Fruit fly (Drosophila melanogaster) whole organism, wandering third instar larva: ENCODE data around the gene CG13712.

ENCODE experiments used
- CG32264 ChIP-seq: fragments of 200-800 bp; sonication (Bioruptor generic); optimal IDR thresholded peaks from 2 replicates; lab custom pipeline; 2016; ENCODE audit warnings: missing biosample characterization, missing genetic modification characterization
- CG9705 ChIP-seq: fragments of 200-800 bp; sonication (Bioruptor generic); optimal IDR thresholded peaks from 2 replicates; lab custom pipeline; 2018; ENCODE audit warnings: missing biosample characterization, mild to moderate bottlenecking, missing genetic modification characterization
- CrebA ChIP-seq: fragments of 200-800 bp; sonication (Bioruptor generic); optimal IDR thresholded peaks from 2 replicates; lab custom pipeline; 2016; ENCODE audit warnings: missing biosample characterization, mild to moderate bottlenecking, missing genetic modification characterization, borderline replicate concordance
- Dfd ChIP-seq: fragments of >200 bp; optimal IDR thresholded peaks from 2 replicates; lab custom pipeline; 2017; ENCODE audit warnings: missing biosample characterization, missing genetic modification characterization
- Dif ChIP-seq: fragments of 200-275, 200-300 bp; sonication (Bioruptor generic); optimal IDR thresholded peaks from 2 replicates; lab custom pipeline; 2018; ENCODE audit warnings: missing biosample characterization, missing genetic modification characterization; ENCODE audit not compliant: partially characterized antibody
- GATAd ChIP-seq: sonication (Bioruptor generic); optimal IDR thresholded peaks from 2 replicates; lab custom pipeline; 2016; ENCODE audit warnings: missing biosample characterization, missing genetic modification characterization
- HLH106 ChIP-seq: fragments of 200-800 bp; optimal IDR thresholded peaks from 3 replicates; lab custom pipeline; 2019; ENCODE audit warnings: missing biosample characterization, mild to moderate bottlenecking, missing genetic modification characterization, moderate library complexity
- Hnf4 ChIP-seq: fragments of 200-800 bp; sonication (Bioruptor generic); optimal IDR thresholded peaks from 2 replicates; lab custom pipeline; 2016; ENCODE audit warnings: missing biosample characterization, mild to moderate bottlenecking, missing genetic modification characterization
- Hr78 ChIP-seq: fragments of >200 bp; optimal IDR thresholded peaks from 2 replicates; lab custom pipeline; 2017; ENCODE audit warnings: missing biosample characterization, missing genetic modification characterization
- Hr83 ChIP-seq: fragments of 200-300 bp; sonication (Bioruptor generic); optimal IDR thresholded peaks from 2 replicates; lab custom pipeline; 2016; ENCODE audit warnings: missing biosample characterization, mild to moderate bottlenecking, missing genetic modification characterization, moderate library complexity; ENCODE audit not compliant: poor library complexity, severe bottlenecking
- Jra ChIP-seq: sonication (Bioruptor generic); optimal IDR thresholded peaks from 2 replicates; lab custom pipeline; 2016; ENCODE audit warnings: missing biosample characterization, missing genetic modification characterization
- Myc ChIP-seq: fragments of >200 bp; optimal IDR thresholded peaks from 2 replicates; lab custom pipeline; 2017
- N ChIP-seq: fragments of >200 bp; optimal IDR thresholded peaks from 2 replicates; lab custom pipeline; 2018; ENCODE audit warnings: missing biosample characterization, missing external identifiers, missing genetic modification characterization
- OdsH ChIP-seq: fragments of 200-800 bp; sonication (Bioruptor generic); optimal IDR thresholded peaks from 2 replicates; lab custom pipeline; 2016; ENCODE audit warnings: missing biosample characterization, mild to moderate bottlenecking, missing genetic modification characterization
- Rel ChIP-seq, 2 experiments: fragments of 200-800 bp; sonication (Bioruptor generic) in 1 of 2; optimal IDR thresholded peaks; 2 replicates in 1 of 2; 3 replicates in 1 of 2; lab custom pipeline; 2016 to 2019; ENCODE audit warnings: mild to moderate bottlenecking in 2 of 2, missing biosample characterization in 2 of 2, missing genetic modification characterization in 2 of 2, moderate library complexity in 1 of 2
- Sp1 ChIP-seq: fragments of 200-800 bp; sonication (Bioruptor generic); optimal IDR thresholded peaks from 3 replicates; lab custom pipeline; 2019; ENCODE audit warnings: missing biosample characterization, mild to moderate bottlenecking, missing genetic modification characterization, moderate library complexity
- Vsx2 ChIP-seq: fragments of 200-300, 225-300 bp; sonication (Bioruptor generic); optimal IDR thresholded peaks from 2 replicates; lab custom pipeline; 2018; ENCODE audit warnings: missing biosample characterization, missing genetic modification characterization; ENCODE audit not compliant: partially characterized antibody
- br ChIP-seq: fragments of 200-800 bp; sonication (Bioruptor generic); optimal IDR thresholded peaks from 2 replicates; lab custom pipeline; 2016; ENCODE audit warnings: missing biosample characterization, missing genetic modification characterization
- dl ChIP-seq, 2 experiments: fragments of 175-275, 200-275 bp in 1 of 2; fragments of 200-275 bp in 1 of 2; sonication (Bioruptor generic); optimal IDR thresholded peaks; lab custom pipeline; 2018; ENCODE audit warnings: mild to moderate bottlenecking in 2 of 2, missing biosample characterization in 2 of 2, missing genetic modification characterization in 2 of 2, moderate library complexity in 2 of 2; ENCODE audit not compliant: partially characterized antibody in 2 of 2, insufficient read depth in 1 of 2
- dsf ChIP-seq: sonication (Bioruptor generic); optimal IDR thresholded peaks from 2 replicates; lab custom pipeline; 2016; ENCODE audit warnings: missing biosample characterization, missing genetic modification characterization, borderline replicate concordance
- ey ChIP-seq: fragments of 200-800 bp; sonication (Bioruptor generic); optimal IDR thresholded peaks from 2 replicates; lab custom pipeline; 2016; ENCODE audit warnings: missing biosample characterization, missing genetic modification characterization
- foxo ChIP-seq, 2 experiments: fragments of 200-800 bp; sonication (Bioruptor generic); optimal IDR thresholded peaks; 2 replicates in 1 of 2; 3 replicates in 1 of 2; lab custom pipeline; 2016 to 2017; ENCODE audit warnings: missing biosample characterization in 2 of 2, missing genetic modification characterization in 2 of 2
- fru ChIP-seq: fragments of 200-800 bp; sonication (Bioruptor generic); optimal IDR thresholded peaks from 3 replicates; lab custom pipeline; 2016; ENCODE audit warnings: missing biosample characterization, mild to moderate bottlenecking, missing genetic modification characterization
- h ChIP-seq: fragments of 200-800 bp; sonication (Bioruptor generic); optimal IDR thresholded peaks from 3 replicates; lab custom pipeline; 2016; ENCODE audit warnings: missing biosample characterization, mild to moderate bottlenecking, missing genetic modification characterization
- psq ChIP-seq: fragments of 200-800 bp; sonication (Bioruptor generic); optimal IDR thresholded peaks from 3 replicates; lab custom pipeline; 2017; ENCODE audit warnings: missing biosample characterization, mild to moderate bottlenecking, missing genetic modification characterization, moderate library complexity
- rgr ChIP-seq: fragments of 200-800 bp; sonication (Bioruptor generic); optimal IDR thresholded peaks from 3 replicates; lab custom pipeline; 2016; ENCODE audit warnings: missing biosample characterization, mild to moderate bottlenecking, missing genetic modification characterization
- sage ChIP-seq: fragments of 200-800 bp; sonication (Bioruptor generic); optimal IDR thresholded peaks from 2 replicates; lab custom pipeline; 2016; ENCODE audit warnings: missing biosample characterization, mild to moderate bottlenecking, missing genetic modification characterization
- sv ChIP-seq: fragments of 200-800 bp; sonication (Bioruptor generic); optimal IDR thresholded peaks from 3 replicates; lab custom pipeline; 2016; ENCODE audit warnings: missing biosample characterization, missing genetic modification characterization
- tai ChIP-seq: sonication (Bioruptor generic); optimal IDR thresholded peaks from 2 replicates; lab custom pipeline; 2016; ENCODE audit warnings: missing biosample characterization, missing genetic modification characterization
- usp ChIP-seq: fragments of >200 bp; optimal IDR thresholded peaks from 2 replicates; lab custom pipeline; 2017; ENCODE audit warnings: missing biosample characterization, missing genetic modification characterization
- woc ChIP-seq: sonication (Bioruptor generic); optimal IDR thresholded peaks from 2 replicates; lab custom pipeline; 2016; ENCODE audit warnings: missing biosample characterization, mild to moderate bottlenecking, missing genetic modification characterization

CG13712 gene

DNA sequence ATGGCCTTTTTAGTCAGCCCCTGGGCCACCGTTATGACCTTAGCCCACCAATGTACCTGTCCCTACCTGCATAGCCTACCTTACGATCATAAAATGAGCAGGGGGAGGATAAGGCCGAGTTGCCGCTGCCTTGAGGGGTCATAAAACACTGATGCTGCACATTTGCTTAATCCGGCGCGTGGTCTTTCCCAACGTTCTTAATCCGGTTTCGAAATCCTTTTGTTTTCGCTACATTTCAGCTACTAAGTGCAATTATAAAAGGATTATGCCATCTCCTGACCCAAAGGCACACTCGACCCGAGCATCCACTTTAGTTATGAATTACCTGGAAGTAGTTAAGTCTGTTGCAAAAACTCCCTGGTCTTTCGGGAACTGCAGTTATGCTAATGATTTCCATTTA, 13.3 kb downstream of the CG13712 start:
- TF ChIP-seq Hr78 (GFP tag; lab: Kevin White, UChicago) (no peak), Myc (lab: Kevin White, UChicago) (no peak), N (GFP tag; lab: Kevin White, UChicago) (no peak), h (GFP tag; lab: Kevin White, UChicago) (no peak)

dm6 chr3L:4694823-4695222, 14.9 kb downstream of the CG13712 start, which contains the start of gene CG15876:
TSS of gene CG15876 (minus strand) at chr3L:4694845.
- TF ChIP-seq Myc (lab: Kevin White, UChicago) (no peak), br (GFP tag; lab: Kevin White, UChicago) (no peak), sage (no peak), dl (GFP tag; optimal IDR thresholded peaks at IDR 0.05; lab: Kevin White, UChicago; ENCODE audit: insufficient read depth in 1 of 2, partially characterized antibody in 2 of 2) (no peak), Hr83 (GFP tag; lab: Kevin White, UChicago) (no peak), HLH106 (tag; lab: Kevin White, UChicago) (no peak), Vsx2 (GFP tag; lab: Kevin White, UChicago) (no peak), Jra (GFP tag; lab: Kevin White, UChicago) (no peak), Rel (GFP tag; optimal IDR thresholded peaks at IDR 0.05; lab: Kevin White, UChicago) (no peak), Rel (tag; optimal IDR thresholded peaks at IDR 0.05; lab: Kevin White, UChicago) (no peak)

DNA sequence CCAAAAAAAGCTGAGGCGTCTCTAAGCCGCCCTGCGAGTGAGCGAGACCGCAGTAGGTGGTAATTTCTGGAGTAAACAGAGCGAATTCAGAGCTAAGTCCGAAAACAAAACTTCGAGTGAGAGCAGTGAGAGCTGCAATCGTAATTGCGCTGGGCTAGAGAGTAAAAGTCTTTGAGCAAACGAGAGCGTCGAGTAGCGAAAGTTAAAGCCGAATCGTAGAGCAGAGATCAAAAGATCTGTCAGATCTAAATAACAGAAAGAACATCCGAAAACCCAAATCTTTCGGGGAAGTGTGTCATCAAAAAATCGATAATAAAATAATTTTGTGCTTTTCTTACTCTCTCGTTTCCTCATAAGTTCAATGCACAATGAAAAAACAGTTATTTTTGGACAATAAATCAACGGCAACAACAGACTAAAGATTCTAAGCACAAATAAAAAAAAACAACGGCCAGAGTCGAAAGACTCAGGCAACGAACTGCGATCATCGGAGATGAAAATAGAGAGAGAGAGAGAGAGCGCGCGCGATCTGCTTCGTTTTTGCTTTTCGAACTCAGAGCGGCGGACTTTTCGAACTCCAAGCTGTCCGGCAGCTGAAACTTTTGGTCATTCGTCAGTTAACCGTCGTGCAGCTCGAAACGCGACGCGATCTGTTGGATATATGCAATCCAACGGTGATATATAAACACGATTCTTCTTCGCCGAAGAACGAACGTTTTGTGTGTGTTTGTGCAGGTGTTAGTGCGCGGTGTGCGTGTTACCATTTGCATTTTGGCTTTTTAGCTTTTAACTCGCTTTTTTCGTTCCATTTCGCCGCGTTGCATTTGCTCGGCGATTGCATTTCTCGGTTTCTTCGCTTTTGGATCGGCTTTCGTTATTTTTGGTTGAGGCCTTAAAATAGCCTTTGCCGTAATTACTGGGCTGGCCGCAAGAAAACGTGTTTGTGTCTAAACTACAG, 17.2 kb downstream of the CG13712 start, which contains the start of gene RhoGEF64C:
TSS of gene RhoGEF64C (plus strand) at position 607 of the 958 bp plus-strand sequence.
- no peak for TF ChIP-seq sv (GFP tag; lab: Kevin White, UChicago)
- TF ChIP-seq Sp1 (GFP tag; lab: Kevin White, UChicago), result no peak
- TF ChIP-seq dl (GFP tag; optimal IDR thresholded peaks at IDR 0.05; lab: Kevin White, UChicago; ENCODE audit: insufficient read depth in 1 of 2, partially characterized antibody in 2 of 2), result peak in 1 of 2 experiments; percentile 51
- TF ChIP-seq Dif (GFP tag; lab: Kevin White, UChicago), result peak; percentile 44
- TF ChIP-seq Dfd, result no peak
- TF ChIP-seq CG9705 (GFP tag; lab: Kevin White, UChicago), result no peak
- no peak for TF ChIP-seq psq (GFP tag; lab: Kevin White, UChicago)
- TF ChIP-seq, all 38 proteins: peak for 2

- TF ChIP-seq Hr78 (GFP tag; lab: Kevin White, UChicago), result no peak
- no peak for TF ChIP-seq Vsx2 (GFP tag; lab: Kevin White, UChicago)
- no peak for TF ChIP-seq Hr83 (GFP tag; lab: Kevin White, UChicago)
- TF ChIP-seq CrebA (GFP tag; lab: Kevin White, UChicago), result no peak
- TF ChIP-seq CG32264, result no peak
- no peak for TF ChIP-seq tai (GFP tag; lab: Kevin White, UChicago)
- TF ChIP-seq HLH106 (tag; lab: Kevin White, UChicago), result no peak
- no peak for TF ChIP-seq CG9705 (GFP tag; lab: Kevin White, UChicago)
- TF ChIP-seq foxo (GFP tag; optimal IDR thresholded peaks at IDR 0.05; lab: Kevin White, UChicago), result no peak
- TF ChIP-seq Dfd, result no peak
- TF ChIP-seq OdsH, result no peak
- no peak for TF ChIP-seq br (GFP tag; lab: Kevin White, UChicago)
- TF ChIP-seq dl (GFP tag; optimal IDR thresholded peaks at IDR 0.05; lab: Kevin White, UChicago; ENCODE audit: insufficient read depth in 1 of 2, partially characterized antibody in 2 of 2), result no peak
- no peak for TF ChIP-seq fru (GFP tag; lab: Kevin White, UChicago)
- TF ChIP-seq usp (GFP tag; lab: Kevin White, UChicago), result no peak
- no peak for TF ChIP-seq h (GFP tag; lab: Kevin White, UChicago)
- no peak for TF ChIP-seq rgr (GFP tag; lab: Kevin White, UChicago)
- TF ChIP-seq GATAd (GFP tag; lab: Kevin White, UChicago), result no peak
Observed at dm6 chr3L:4691775-4692174, 17.9 kb downstream of the CG13712 start.

DNA sequence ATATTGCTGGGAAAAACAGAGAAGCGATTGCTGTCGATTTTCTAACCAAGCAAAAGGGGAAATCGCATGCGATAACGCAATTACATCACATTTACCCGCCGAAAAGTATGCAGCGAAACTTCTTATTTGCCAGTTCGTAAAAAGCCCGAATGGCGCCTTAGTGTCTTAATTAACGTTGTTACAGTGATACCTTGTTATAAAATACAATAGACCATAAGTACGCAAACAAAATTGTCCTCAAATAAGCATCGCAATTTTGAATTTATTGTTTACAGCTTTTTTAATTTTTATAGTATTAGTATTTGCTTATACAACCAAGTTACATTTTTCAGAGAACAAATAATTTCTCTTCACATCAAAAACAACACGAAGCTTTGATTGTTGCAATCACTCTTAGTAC, 19.0 kb downstream of the CG13712 start:
- peak; percentile 3 for TF ChIP-seq OdsH
- TF ChIP-seq sage, result no peak
- peak; percentile 50 for TF ChIP-seq tai (GFP tag; lab: Kevin White, UChicago)
- peak; percentile 23 for TF ChIP-seq rgr (GFP tag; lab: Kevin White, UChicago)
- peak; percentile 27 for TF ChIP-seq HLH106 (tag; lab: Kevin White, UChicago)
- peak; percentile 18 for TF ChIP-seq ey (GFP tag; lab: Kevin White, UChicago)
- peak; percentile 15 for TF ChIP-seq h (GFP tag; lab: Kevin White, UChicago)
- no peak for TF ChIP-seq Hr83 (GFP tag; lab: Kevin White, UChicago)
- peak; percentile 14 for TF ChIP-seq Hnf4 (GFP tag; lab: Kevin White, UChicago)
- no peak for TF ChIP-seq Dfd
- peak; percentile 4 for TF ChIP-seq br (GFP tag; lab: Kevin White, UChicago)
- peak in 1 of 2 experiments; percentile 20 for TF ChIP-seq foxo (GFP tag; optimal IDR thresholded peaks at IDR 0.05; lab: Kevin White, UChicago)
- TF ChIP-seq woc (GFP tag; lab: Kevin White, UChicago), result peak; percentile 4
- peak; percentile 35 for TF ChIP-seq Myc (lab: Kevin White, UChicago)
- TF ChIP-seq dsf (GFP tag; lab: Kevin White, UChicago), result no peak
- TF ChIP-seq, all 38 proteins: peak for 11
